Worm (Caenorhabditis elegans) whole organism, L4/young adult: ENCODE results near the gene B0334.5.

Source experiments
- W03F9.2 ChIP-seq: fragments of 150-350 bp; optimal IDR thresholded peaks from 2 replicates; lab custom pipeline; 2014; ENCODE audit warnings: missing biosample characterization, missing genetic modification characterization
- dao-5 ChIP-seq: sonication (generic microtip); optimal IDR thresholded peaks from 2 replicates; lab custom pipeline; 2016; ENCODE audit warnings: missing genotype, missing genetic modification characterization, moderate library complexity, missing compliant biosample characterization
- him-1 ChIP-seq: sonication (generic microtip); optimal IDR thresholded peaks from 2 replicates; lab custom pipeline; 2016; ENCODE audit warnings: missing genotype, missing genetic modification reagents, missing genetic modification characterization, missing compliant biosample characterization

Gene B0334.5

ce11 chrII:11472542-11472941 lies 24.9 kb upstream of the B0334.5 start:
- TF ChIP-seq W03F9.2 = no peak
- no peak for TF ChIP-seq dao-5 (tag; lab: Kevin White, UChicago)
- no peak for TF ChIP-seq him-1

ce11 chrII:11473525-11474181 lies 23.8 kb upstream of the B0334.5 start, which contains the start of the genes metl-1 and W02B12.11:
TSS of gene metl-1 (minus strand) at chrII:11473575.
TSS of gene W02B12.11 (plus strand) at chrII:11473861.
- TF ChIP-seq him-1 (peak; percentile 38), W03F9.2 (peak; percentile 85), dao-5 (tag; lab: Kevin White, UChicago) (no peak)

- TF ChIP-seq W03F9.2 (no peak), dao-5 (tag; lab: Kevin White, UChicago) (no peak), him-1 (no peak)
These were observed 21.1 kb upstream of the B0334.5 start, which contains the start of gene W02B12.16 for ce11 chrII:11476410-11476809. TSS of gene W02B12.16 (minus strand) at chrII:11476510.

ce11 chrII:11479076-11479475 lies 18.4 kb upstream of the B0334.5 start, which contains the start of gene W02B12.12:
TSS of gene W02B12.12 (minus strand) at chrII:11479176.
- TF ChIP-seq him-1 (no peak), W03F9.2 (no peak), dao-5 (tag; lab: Kevin White, UChicago) (no peak)

ce11 chrII:11484600-11484999 lies 12.9 kb upstream of the B0334.5 start:
- TF ChIP-seq him-1 (peak; percentile 60), dao-5 (tag; lab: Kevin White, UChicago) (peak; percentile 85), W03F9.2 (peak; percentile 84)

ce11 chrII:11485200-11485599 lies 12.3 kb upstream of the B0334.5 start, which contains the start of gene twk-5:
TSS of gene twk-5 (minus strand) at chrII:11485300.
- TF ChIP-seq W03F9.2 (no peak), dao-5 (tag; lab: Kevin White, UChicago) (no peak), him-1 (no peak)

ce11 chrII:11486698-11487234 lies 10.7 kb upstream of the B0334.5 start, which contains the start of gene ttr-18:
TSS of gene ttr-18 (minus strand) at chrII:11486748.
- no peak for TF ChIP-seq him-1
- no peak for TF ChIP-seq dao-5 (tag; lab: Kevin White, UChicago)
- no peak for TF ChIP-seq W03F9.2

ce11 chrII:11487999-11488398 lies 9.5 kb upstream of the B0334.5 start, which contains the start of gene B0334.13:
TSS of gene B0334.13 (plus strand) at chrII:11488299.
- no peak for TF ChIP-seq dao-5 (tag; lab: Kevin White, UChicago)
- TF ChIP-seq W03F9.2 = no peak
- no peak for TF ChIP-seq him-1

- TF ChIP-seq W03F9.2 (no peak), dao-5 (tag; lab: Kevin White, UChicago) (no peak), him-1 (no peak)
These were observed 4.6 kb upstream of the B0334.5 start, which contains the start of gene hacl-1 for ce11 chrII:11492843-11493242. TSS of gene hacl-1 (minus strand) at chrII:11492963.

- no peak for TF ChIP-seq dao-5 (tag; lab: Kevin White, UChicago)
- no peak for TF ChIP-seq him-1
- no peak for TF ChIP-seq W03F9.2
These were observed 2.2 kb upstream of the B0334.5 start, which contains the start of the genes ooc-3 and B0334.4 for ce11 chrII:11495307-11495706. TSS of gene ooc-3 (minus strand) at chrII:11495321. TSS of gene B0334.4 (plus strand) at chrII:11495692.

- no peak for TF ChIP-seq him-1
These were observed 1.7 kb upstream of the B0334.5 start for ce11 chrII:11495806-11496205.

- TF ChIP-seq dao-5 (tag; lab: Kevin White, UChicago) = no peak
- TF ChIP-seq W03F9.2 = no peak
- no peak for TF ChIP-seq him-1
These were observed 698 bp upstream of the B0334.5 start, which contains the start of gene emc-5 for ce11 chrII:11496767-11497166. TSS of gene emc-5 (plus strand) at chrII:11496780.

- no peak for TF ChIP-seq him-1
- TF ChIP-seq W03F9.2 = no peak
- TF ChIP-seq dao-5 (tag; lab: Kevin White, UChicago) = no peak
These were observed 2.7 kb downstream of the B0334.5 start, which contains the start of gene B0334.20 for ce11 chrII:11500198-11500597. TSS of gene B0334.20 (minus strand) at chrII:11500459.

ce11 chrII:11501956-11502355 lies 4.5 kb downstream of the B0334.5 start:
- TF ChIP-seq W03F9.2 (no peak), him-1 (no peak), dao-5 (tag; lab: Kevin White, UChicago) (no peak)

- no peak for TF ChIP-seq him-1
- no peak for TF ChIP-seq dao-5 (tag; lab: Kevin White, UChicago)
- TF ChIP-seq W03F9.2 = no peak
These were observed 6.3 kb downstream of the B0334.5 start for ce11 chrII:11503761-11504160.
